Worm (Caenorhabditis elegans): Measurements from ENCODE around the gene scc-3.
A peak's percentile ranks its signal among the peaks of the same experiment; 100 is the strongest.

Gene scc-3

ce11 chrV:12811126-12811525 lies 47.4 kb downstream of the scc-3 start, which contains the start of gene ZC443.2:
ZC443.2 (minus strand) TSS chrV:12811192.
- peak; percentile 47 for TF ChIP-seq ceh-27 (GFP tag; optimal IDR thresholded peaks at IDR 0.05)
- TF ChIP-seq madf-8 (GFP tag; conservative IDR thresholded peaks at IDR 0.05) = no peak

- TF ChIP-seq chd-7 (tag; optimal IDR thresholded peaks at IDR 0.05) (no peak), nfyb-1 (GFP tag; IDR thresholded peaks at IDR 0.05) (0 out of 2 replicates have a peak, but pooled peaks have one; percentile 63), mxl-1 (tag; optimal IDR thresholded peaks at IDR 0.05) (no peak), F39B2.1 (GFP tag; IDR thresholded peaks at IDR 0.05) (no peak), Y95B8A.8 (GFP tag; IDR thresholded peaks at IDR 0.05) (0 out of 2 replicates have a peak, but pooled peaks have one; percentile 20), dox-1 (GFP tag; IDR thresholded peaks at IDR 0.05) (no peak), ztf-22 (GFP tag; optimal IDR thresholded peaks at IDR 0.05) (no peak), repo-1 (tag; optimal IDR thresholded peaks at IDR 0.05) (no peak), ama-1 (optimal IDR thresholded peaks at IDR 0.05) (no peak), ama-1 (GFP tag; optimal IDR thresholded peaks at IDR 0.05) (peak in 1 of 2 experiments; percentile 55), C06A6.2 (GFP tag; conservative IDR thresholded peaks at IDR 0.05) (peak; percentile 12; the same call in 1 of the 2 replicates), lir-1 (GFP tag; conservative IDR thresholded peaks at IDR 0.05) (peak; percentile 43; the same call in 1 of the 2 replicates), cebp-2 (GFP tag; IDR thresholded peaks at IDR 0.05) (no peak), hlh-12 (tag; optimal IDR thresholded peaks at IDR 0.05) (no peak), K11D2.4 (GFP tag; IDR thresholded peaks at IDR 0.05) (0 out of 2 replicates have a peak, but pooled peaks have one; percentile 14), somi-1 (GFP tag; optimal IDR thresholded peaks at IDR 0.05) (no peak), tbx-9 (tag; optimal IDR thresholded peaks at IDR 0.05; ENCODE audit: borderline replicate concordance) (no peak), cebp-1 (GFP tag; IDR thresholded peaks at IDR 0.05) (no peak), cebp-1 (tag; optimal IDR thresholded peaks at IDR 0.05) (peak; percentile 23)
Observed at ce11 chrV:12811810-12812209, 48.1 kb downstream of the scc-3 start.

ce11 chrV:12814022-12814421 lies 50.3 kb downstream of the scc-3 start, which contains the start of gene ZC443.3:
ZC443.3 (minus strand) TSS chrV:12814122.
- TF ChIP-seq F23B12.7 (tag; optimal IDR thresholded peaks at IDR 0.05; ENCODE audit: insufficient read depth) (no peak), F39B2.1 (GFP tag; IDR thresholded peaks at IDR 0.05) (no peak), repo-1 (tag; optimal IDR thresholded peaks at IDR 0.05) (no peak), sea-2 (GFP tag; IDR thresholded peaks at IDR 0.05) (no peak), T26A5.8 (tag; optimal IDR thresholded peaks at IDR 0.05) (no peak), F52B5.7 (tag; optimal IDR thresholded peaks at IDR 0.05) (no peak), him-1 (tag; optimal IDR thresholded peaks at IDR 0.05) (no peak), F22D6.2 (tag; optimal IDR thresholded peaks at IDR 0.05) (no peak), madf-3 (GFP tag; IDR thresholded peaks at IDR 0.05) (no peak), aptf-2 (GFP tag; conservative IDR thresholded peaks at IDR 0.05) (no peak), ztf-6 (GFP tag; IDR thresholded peaks at IDR 0.05) (no peak), ceh-100 (GFP tag; IDR thresholded peaks at IDR 0.05) (no peak), rpc-1 (optimal IDR thresholded peaks at IDR 0.05) (no peak), rpc-1 (tag; optimal IDR thresholded peaks at IDR 0.05) (no peak), bed-1 (GFP tag; IDR thresholded peaks at IDR 0.05) (no peak), egrh-3 (GFP tag; IDR thresholded peaks at IDR 0.05) (no peak), F33H1.4 (GFP tag; IDR thresholded peaks at IDR 0.05) (no peak)

- TF ChIP-seq lin-35 (GFP tag; optimal IDR thresholded peaks at IDR 0.05) (peak in 1 of 3 experiments; percentile 47), attf-5 (GFP tag; optimal IDR thresholded peaks at IDR 0.05) (peak; percentile 65), F55B11.4 (tag; optimal IDR thresholded peaks at IDR 0.05; ENCODE audit: borderline replicate concordance, insufficient read depth) (no peak), somi-1 (GFP tag; optimal IDR thresholded peaks at IDR 0.05) (peak; percentile 60), atf-7 (tag; optimal IDR thresholded peaks at IDR 0.05) (peak; percentile 41), B0336.3 (GFP tag; IDR thresholded peaks at IDR 0.05) (peak; percentile 33; the same call in 1 of the 2 replicates), rcor-1 (GFP tag; IDR thresholded peaks at IDR 0.05) (peak; percentile 53; the same call in 1 of the 2 replicates), hsf-1 (GFP tag; IDR thresholded peaks at IDR 0.05) (no peak), B0261.1 (tag; optimal IDR thresholded peaks at IDR 0.05) (no peak), cebp-1 (GFP tag; IDR thresholded peaks at IDR 0.05) (peak; percentile 49; the same call in 1 of the 2 replicates), cebp-1 (tag; optimal IDR thresholded peaks at IDR 0.05) (peak; percentile 78), bed-2 (GFP tag; IDR thresholded peaks at IDR 0.05) (no peak), Y95B8A.8 (GFP tag; IDR thresholded peaks at IDR 0.05) (0 out of 2 replicates have a peak, but pooled peaks have one; percentile 37), egl-44 (GFP tag; IDR thresholded peaks at IDR 0.05) (0 out of 2 replicates have a peak, but pooled peaks have one; percentile 58), fkh-3 (tag; optimal IDR thresholded peaks at IDR 0.05) (no peak)
Observed at ce11 chrV:12814481-12814882, 50.7 kb downstream of the scc-3 start.
